Worm (Caenorhabditis elegans) whole organism, midembryonic: ENCODE data around the gene fbxa-144.

Experiments used
- T22C8.4 ChIP-seq: fragments of 200-800 bp; sonication (Bioruptor generic); IDR thresholded peaks from 2 replicates; pipeline ENCODE4 v1.3.6; 2022; ENCODE audit warnings: missing genetic modification characterization, missing compliant biosample characterization
- cog-1 ChIP-seq: sonication (generic microtip); optimal IDR thresholded peaks from 2 replicates; lab custom pipeline; 2016; ENCODE audit warnings: missing genetic modification characterization, missing compliant biosample characterization
- flt-1 ChIP-seq: fragments of 200-800 bp; sonication (Bioruptor generic); IDR thresholded peaks from 2 replicates; pipeline ENCODE4 v1.3.6; 2022; ENCODE audit warnings: missing genetic modification characterization, missing compliant biosample characterization
- klf-2 ChIP-seq: fragments of 200-800 bp; sonication (Bioruptor generic); conservative IDR thresholded peaks from 2 replicates; pipeline ENCODE4 v1.3.6; 2022; ENCODE audit warnings: missing genetic modification reagents, missing genetic modification characterization, missing compliant biosample characterization
- med-1 ChIP-seq: sonication (generic microtip); optimal IDR thresholded peaks from 2 replicates; lab custom pipeline; 2017; ENCODE audit warnings: missing genetic modification characterization, mild to moderate bottlenecking, missing compliant biosample characterization, antibody characterized with exemption, missing genetic modification reagents; ENCODE audit not compliant: insufficient read depth
- ref-1 ChIP-seq: fragments of 200-800 bp; sonication (Bioruptor generic); conservative IDR thresholded peaks from 2 replicates; pipeline ENCODE4 v1.3.6; 2022; ENCODE audit warnings: missing genetic modification reagents, missing genetic modification characterization, missing compliant biosample characterization
- tab-1 ChIP-seq: fragments of 200-800 bp; sonication (Bioruptor generic); IDR thresholded peaks from 2 replicates; pipeline ENCODE4 v1.3.6; 2022; ENCODE audit warnings: missing genetic modification characterization, missing compliant biosample characterization
- ztf-23 ChIP-seq: fragments of 200-800 bp; sonication (Bioruptor generic); IDR thresholded peaks from 2 replicates; pipeline ENCODE4 v1.3.6; 2022; ENCODE audit warnings: missing genetic modification reagents, missing genetic modification characterization, missing compliant biosample characterization
- ztf-29 ChIP-seq: fragments of 200-800 bp; sonication (Bioruptor generic); IDR thresholded peaks from 2 replicates; pipeline ENCODE4 v1.3.6; 2022; ENCODE audit warnings: missing genetic modification reagents, missing genetic modification characterization, missing compliant biosample characterization

fbxa-144 gene

DNA sequence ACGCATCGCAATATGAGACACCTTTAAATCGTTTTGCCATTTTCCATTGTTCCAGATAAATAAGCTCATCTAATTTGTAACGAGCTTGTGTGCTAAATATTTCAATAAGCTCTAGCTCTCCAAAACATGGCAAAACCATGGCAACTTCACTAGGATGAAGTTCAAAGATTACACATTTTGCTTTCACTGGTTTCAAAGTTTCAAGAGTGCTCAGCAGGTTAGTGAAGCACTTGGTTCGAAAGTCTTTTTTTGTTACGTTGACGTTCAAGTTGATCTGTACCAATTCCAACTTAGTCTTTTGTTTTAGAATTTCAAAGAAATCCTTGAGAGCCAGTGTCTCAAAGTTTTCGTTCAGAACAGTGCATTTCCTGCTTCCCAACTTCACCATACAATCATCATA lies 9.8 kb upstream of the fbxa-144 start, which contains the start of gene fbxa-18:
TSS of gene fbxa-18 (plus strand) at position 301 of the 400 bp plus-strand sequence.
- TF ChIP-seq ztf-23 (GFP tag; lab: Robert Waterston, UW) (no peak), med-1 (GFP tag; lab: Kevin White, UChicago) (no peak), cog-1 (tag; lab: Kevin White, UChicago) (no peak), flt-1 (GFP tag; lab: Robert Waterston, UW) (no peak), ref-1 (GFP tag; lab: Robert Waterston, UW) (no peak), T22C8.4 (no peak), ztf-29 (no peak), tab-1 (GFP tag; lab: Robert Waterston, UW) (no peak)

DNA sequence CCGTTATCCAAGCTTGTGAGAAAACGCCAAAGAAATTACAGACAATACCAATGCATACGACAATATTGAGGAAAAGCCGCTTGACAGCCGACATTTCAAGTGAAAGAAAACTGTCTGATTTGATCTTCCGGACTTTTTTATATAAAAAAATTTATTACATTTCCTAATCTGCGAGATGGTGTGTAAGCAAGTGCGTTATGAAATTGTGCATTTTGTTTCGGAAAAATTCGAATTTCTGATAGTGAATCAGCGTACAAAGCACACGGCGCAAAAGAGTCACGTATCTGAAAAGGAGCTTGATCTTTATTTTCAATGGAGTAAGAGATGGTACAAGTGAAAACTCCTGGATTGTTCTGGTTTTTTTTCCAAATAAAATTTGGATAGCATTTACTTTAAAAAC lies 8.5 kb upstream of the fbxa-144 start, which contains the start of gene clc-32:
TSS of gene clc-32 (minus strand) at position 101 of the 400 bp plus-strand sequence.
- TF ChIP-seq tab-1 (GFP tag; lab: Robert Waterston, UW) (no peak), klf-2 (GFP tag; lab: Robert Waterston, UW) (no peak), T22C8.4 (no peak), cog-1 (tag; lab: Kevin White, UChicago) (no peak), med-1 (GFP tag; lab: Kevin White, UChicago) (no peak), ref-1 (GFP tag; lab: Robert Waterston, UW) (no peak), ztf-29 (no peak), ztf-23 (GFP tag; lab: Robert Waterston, UW) (no peak), flt-1 (GFP tag; lab: Robert Waterston, UW) (no peak)

- TF ChIP-seq ref-1 (GFP tag; lab: Robert Waterston, UW) (no peak), klf-2 (GFP tag; lab: Robert Waterston, UW) (no peak), T22C8.4 (no peak), ztf-29 (no peak), tab-1 (GFP tag; lab: Robert Waterston, UW) (no peak), cog-1 (tag; lab: Kevin White, UChicago) (no peak), flt-1 (GFP tag; lab: Robert Waterston, UW) (no peak), med-1 (GFP tag; lab: Kevin White, UChicago) (no peak), ztf-23 (GFP tag; lab: Robert Waterston, UW) (no peak)
Measured at ce11 chrV:16139529-16139928, 6.9 kb upstream of the fbxa-144 start, which contains the start of gene clc-11. Gene clc-11 (minus strand): TSS chrV:16139629.

- TF ChIP-seq T22C8.4, result no peak
- TF ChIP-seq flt-1 (GFP tag; lab: Robert Waterston, UW), result no peak
- no peak for TF ChIP-seq ztf-29
- no peak for TF ChIP-seq cog-1 (tag; lab: Kevin White, UChicago)
- no peak for TF ChIP-seq ztf-23 (GFP tag; lab: Robert Waterston, UW)
- no peak for TF ChIP-seq klf-2 (GFP tag; lab: Robert Waterston, UW)
- no peak for TF ChIP-seq tab-1 (GFP tag; lab: Robert Waterston, UW)
- no peak for TF ChIP-seq ref-1 (GFP tag; lab: Robert Waterston, UW)
- no peak for TF ChIP-seq med-1 (GFP tag; lab: Kevin White, UChicago)
Measured at ce11 chrV:16137043-16137442, 4.4 kb upstream of the fbxa-144 start, which contains the start of gene F44G3.7. Gene F44G3.7 (minus strand): TSS chrV:16137143.

DNA sequence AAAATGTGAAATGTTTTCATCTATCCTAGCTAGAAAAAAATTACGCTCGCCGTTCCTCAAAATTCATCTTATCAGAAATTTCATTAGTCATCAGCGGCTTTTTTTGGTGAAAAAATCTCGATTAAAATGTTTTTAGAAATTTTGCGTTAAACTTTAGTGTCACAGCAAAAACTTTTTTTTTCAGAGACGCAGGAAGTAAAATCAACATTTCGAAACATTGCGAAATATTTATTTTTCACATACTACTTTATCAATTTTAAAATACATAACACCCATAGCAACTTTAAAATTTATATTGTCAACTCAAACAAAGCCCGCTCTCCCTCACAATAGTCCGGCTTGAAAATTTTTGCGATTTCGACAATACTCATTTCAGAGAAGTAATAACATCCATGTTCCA lies 390 bp downstream of the fbxa-144 start:
- TF ChIP-seq T22C8.4 (no peak), ztf-29 (no peak), ztf-23 (GFP tag; lab: Robert Waterston, UW) (no peak), flt-1 (GFP tag; lab: Robert Waterston, UW) (no peak), ref-1 (GFP tag; lab: Robert Waterston, UW) (no peak), tab-1 (GFP tag; lab: Robert Waterston, UW) (no peak), klf-2 (GFP tag; lab: Robert Waterston, UW) (no peak), cog-1 (tag; lab: Kevin White, UChicago) (no peak), med-1 (GFP tag; lab: Kevin White, UChicago) (no peak)

- TF ChIP-seq ref-1 (GFP tag; lab: Robert Waterston, UW) (no peak), cog-1 (tag; lab: Kevin White, UChicago) (no peak), klf-2 (GFP tag; lab: Robert Waterston, UW) (no peak), ztf-29 (no peak), tab-1 (GFP tag; lab: Robert Waterston, UW) (no peak), ztf-23 (GFP tag; lab: Robert Waterston, UW) (no peak), T22C8.4 (no peak), flt-1 (GFP tag; lab: Robert Waterston, UW) (no peak), med-1 (GFP tag; lab: Kevin White, UChicago) (no peak)
Measured at ce11 chrV:16131249-16131648, 1.4 kb downstream of the fbxa-144 start, which contains the start of gene fbxa-142. Gene fbxa-142 (minus strand): TSS chrV:16131349.

ce11 chrV:16129116-16129515 lies 3.5 kb downstream of the fbxa-144 start:
- TF ChIP-seq ztf-29, result no peak
- TF ChIP-seq ref-1 (GFP tag; lab: Robert Waterston, UW), result no peak
- TF ChIP-seq T22C8.4, result no peak
- no peak for TF ChIP-seq cog-1 (tag; lab: Kevin White, UChicago)
- no peak for TF ChIP-seq med-1 (GFP tag; lab: Kevin White, UChicago)
- TF ChIP-seq klf-2 (GFP tag; lab: Robert Waterston, UW), result no peak
- no peak for TF ChIP-seq ztf-23 (GFP tag; lab: Robert Waterston, UW)
- no peak for TF ChIP-seq tab-1 (GFP tag; lab: Robert Waterston, UW)
- TF ChIP-seq flt-1 (GFP tag; lab: Robert Waterston, UW), result no peak

ce11 chrV:16127401-16127800 lies 5.2 kb downstream of the fbxa-144 start, which contains the start of gene fbxa-143:
Gene fbxa-143 (minus strand): TSS chrV:16127501.
- TF ChIP-seq ztf-29 (no peak), cog-1 (tag; lab: Kevin White, UChicago) (no peak), ztf-23 (GFP tag; lab: Robert Waterston, UW) (no peak), tab-1 (GFP tag; lab: Robert Waterston, UW) (no peak), med-1 (GFP tag; lab: Kevin White, UChicago) (no peak), flt-1 (GFP tag; lab: Robert Waterston, UW) (no peak), ref-1 (GFP tag; lab: Robert Waterston, UW) (no peak), T22C8.4 (no peak), klf-2 (GFP tag; lab: Robert Waterston, UW) (no peak)

- no peak for TF ChIP-seq tab-1 (GFP tag; lab: Robert Waterston, UW)
- no peak for TF ChIP-seq ztf-23 (GFP tag; lab: Robert Waterston, UW)
- no peak for TF ChIP-seq flt-1 (GFP tag; lab: Robert Waterston, UW)
- no peak for TF ChIP-seq cog-1 (tag; lab: Kevin White, UChicago)
- no peak for TF ChIP-seq ztf-29
- no peak for TF ChIP-seq med-1 (GFP tag; lab: Kevin White, UChicago)
- TF ChIP-seq klf-2 (GFP tag; lab: Robert Waterston, UW), result no peak
- no peak for TF ChIP-seq ref-1 (GFP tag; lab: Robert Waterston, UW)
- no peak for TF ChIP-seq T22C8.4
Measured at ce11 chrV:16124739-16125138, 7.9 kb downstream of the fbxa-144 start, which contains the start of gene nhr-111. Gene nhr-111 (minus strand): TSS chrV:16124839.
